Worm (Caenorhabditis elegans): Measurements from ENCODE around the gene C12D5.10.

DNA sequence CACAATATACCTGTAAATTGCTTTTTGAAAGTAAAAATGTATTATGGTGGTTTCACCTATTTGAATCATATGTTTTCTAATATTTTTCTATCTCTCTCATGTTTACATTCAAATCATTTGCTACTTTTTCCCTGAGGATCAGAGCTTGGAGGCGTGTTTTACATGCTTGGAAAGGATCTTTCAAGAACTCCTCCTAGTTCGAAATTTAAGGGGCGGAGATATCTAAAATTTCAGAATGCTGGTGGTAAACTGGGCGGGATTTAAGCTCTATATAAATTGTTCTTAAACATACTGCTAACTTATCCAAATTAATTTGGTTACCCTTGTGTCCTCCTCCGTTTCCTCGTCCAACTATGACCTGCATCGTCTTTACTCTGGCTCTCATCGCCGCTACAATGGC, 25.4 kb downstream of the C12D5.10 start, which contains the start of gene C12D5.5:
- TF ChIP-seq ceh-82 (tag; optimal IDR thresholded peaks at IDR 0.05) (no peak), nhr-12 (tag; optimal IDR thresholded peaks at IDR 0.05) (no peak), nhr-25 (tag; optimal IDR thresholded peaks at IDR 0.05) (no peak), elt-2 (tag; optimal IDR thresholded peaks at IDR 0.05) (no peak), ceh-9 (tag; optimal IDR thresholded peaks at IDR 0.05) (no peak), R02D3.7 (tag; optimal IDR thresholded peaks at IDR 0.05) (no peak)

All from whole organism, L3 larva.